Fruit fly (Drosophila melanogaster) whole organism, embryonic: Measurements from ENCODE around the gene CG16727.

Source experiments
- ATbp ChIP-seq: fragments of 200-800 bp; sonication (Bioruptor generic); optimal IDR thresholded peaks from 2 replicates; lab custom pipeline; 2017; ENCODE audit warnings: missing biosample characterization, mild to moderate bottlenecking, missing genetic modification characterization, missing genetic modification reagents
- Awh ChIP-seq: fragments of 200-800 bp; sonication (Bioruptor generic); IDR thresholded peaks from 2 replicates; pipeline ENCODE4, ENCODE4 v1.3.6; 2022; ENCODE audit warnings: missing biosample characterization, missing genetic modification characterization
- BEAF-32 ChIP-seq: fragments of 200-800 bp; sonication (Bioruptor generic); optimal IDR thresholded peaks from 3 replicates; lab custom pipeline; 2017; ENCODE audit warnings: missing biosample characterization, missing genetic modification characterization, mild to moderate bottlenecking, moderate library complexity, missing genetic modification reagents
- C15 ChIP-seq: fragments of 200-800 bp; sonication (Bioruptor generic); IDR thresholded peaks from 3 replicates; pipeline ENCODE4 v1.3.6; 2022; ENCODE audit warnings: missing biosample characterization, missing genetic modification characterization
- CG10147 ChIP-seq: fragments of 200-800 bp; sonication (Bioruptor generic); optimal IDR thresholded peaks from 2 replicates; lab custom pipeline; 2019; ENCODE audit warnings: missing biosample characterization, mild to moderate bottlenecking, missing genetic modification characterization, moderate library complexity
- CG1024 ChIP-seq: fragments of 200-800 bp; sonication (Bioruptor generic); IDR thresholded peaks from 2 replicates; pipeline ENCODE4 v1.3.6; 2022; ENCODE audit warnings: missing biosample characterization, missing genetic modification characterization
- CG10565 ChIP-seq: fragments of 200-800 bp; sonication (Bioruptor generic); optimal IDR thresholded peaks from 3 replicates; lab custom pipeline; 2016; ENCODE audit warnings: missing biosample characterization, mild to moderate bottlenecking, missing genetic modification characterization
- CG12236 ChIP-seq: fragments of 200-800 bp; sonication (Bioruptor generic); optimal IDR thresholded peaks from 2 replicates; lab custom pipeline; 2016; ENCODE audit warnings: missing biosample characterization, missing genetic modification characterization
- CG12744 ChIP-seq: fragments of 200-800 bp; sonication (Bioruptor generic); optimal IDR thresholded peaks from 2 replicates; lab custom pipeline; 2016; ENCODE audit warnings: missing biosample characterization, missing genetic modification characterization
- CG13123 ChIP-seq: fragments of 200-800 bp; sonication (Bioruptor generic); optimal IDR thresholded peaks from 2 replicates; lab custom pipeline; 2016; ENCODE audit warnings: missing biosample characterization, missing genetic modification characterization
- CG15479 ChIP-seq: fragments of 200-800 bp; sonication (Bioruptor generic); optimal IDR thresholded peaks from 3 replicates; lab custom pipeline; 2019; ENCODE audit warnings: missing biosample characterization, mild to moderate bottlenecking, missing genetic modification characterization, moderate library complexity
- CG15696 ChIP-seq: fragments of 200-800 bp; sonication (Bioruptor generic); optimal IDR thresholded peaks from 2 replicates; lab custom pipeline; 2019; ENCODE audit warnings: missing biosample characterization, mild to moderate bottlenecking, missing genetic modification characterization, moderate library complexity
- CG1647 ChIP-seq: fragments of 200-800 bp; sonication (Bioruptor generic); optimal IDR thresholded peaks from 3 replicates; lab custom pipeline; 2016; ENCODE audit warnings: missing biosample characterization, missing genetic modification characterization
- CG2202 ChIP-seq: fragments of 200-800 bp; sonication (Bioruptor generic); optimal IDR thresholded peaks from 2 replicates; lab custom pipeline; 2018; ENCODE audit warnings: missing biosample characterization, mild to moderate bottlenecking, missing genetic modification characterization
- CG3163 ChIP-seq: fragments of 200-800 bp; sonication (Bioruptor generic); optimal IDR thresholded peaks from 3 replicates; lab custom pipeline; 2016; ENCODE audit warnings: missing biosample characterization, missing genetic modification characterization
- CG33557 ChIP-seq: fragments of 200-800 bp; sonication (Bioruptor generic); optimal IDR thresholded peaks from 2 replicates; lab custom pipeline; 2019; ENCODE audit warnings: missing biosample characterization, mild to moderate bottlenecking, missing genetic modification characterization, moderate library complexity
- CG4707 ChIP-seq: fragments of 200-800 bp; sonication (Bioruptor generic); optimal IDR thresholded peaks from 2 replicates; lab custom pipeline; 2018; ENCODE audit warnings: missing biosample characterization, mild to moderate bottlenecking, missing genetic modification characterization, moderate library complexity
- CG4854 ChIP-seq: fragments of 200-800 bp; sonication (Bioruptor generic); optimal IDR thresholded peaks from 2 replicates; lab custom pipeline; 2016; ENCODE audit warnings: missing biosample characterization, missing genetic modification characterization, inconsistent platforms
- CG7745 ChIP-seq: fragments of 200-800 bp; sonication (Bioruptor generic); optimal IDR thresholded peaks from 2 replicates; lab custom pipeline; 2018; ENCODE audit warnings: missing biosample characterization, mild to moderate bottlenecking, missing genetic modification characterization, moderate library complexity
- CG7839 ChIP-seq: fragments of 200-800 bp; sonication (Bioruptor generic); optimal IDR thresholded peaks from 3 replicates; lab custom pipeline; 2018; ENCODE audit warnings: missing biosample characterization, mild to moderate bottlenecking, missing genetic modification characterization, moderate library complexity
- CG8359 ChIP-seq: fragments of 200-800 bp; sonication (Bioruptor generic); optimal IDR thresholded peaks from 2 replicates; lab custom pipeline; 2017; ENCODE audit warnings: missing biosample characterization, mild to moderate bottlenecking, missing genetic modification characterization, borderline replicate concordance
- CG9876 ChIP-seq: fragments of 200-800 bp; sonication (Bioruptor generic); optimal IDR thresholded peaks from 2 replicates; lab custom pipeline; 2016; ENCODE audit warnings: missing biosample characterization, missing genetic modification characterization
- CHES-1-like ChIP-seq: fragments of 200-800 bp; sonication (Bioruptor generic); optimal IDR thresholded peaks from 2 replicates; lab custom pipeline; 2016; ENCODE audit warnings: missing biosample characterization, missing genetic modification characterization
- Dll ChIP-seq: fragments of 200-800 bp; sonication (Bioruptor generic); IDR thresholded peaks from 4 replicates; pipeline ENCODE4 v1.3.6; 2022; ENCODE audit warnings: missing biosample characterization, missing genetic modification characterization; ENCODE audit not compliant: partially characterized antibody
- Hr78 ChIP-seq, 2 experiments: fragments of 200-800 bp in 1 of 2; fragments of >200 bp in 1 of 2; sonication (Bioruptor generic) in 1 of 2; optimal IDR thresholded peaks; 2 replicates each; lab custom pipeline; 2017 to 2019; ENCODE audit warnings: missing biosample characterization in 2 of 2, missing genetic modification characterization in 2 of 2, mild to moderate bottlenecking in 1 of 2, moderate library complexity in 1 of 2
- MBD-R2 ChIP-seq: fragments of 200-800 bp; sonication (Bioruptor generic); IDR thresholded peaks from 2 replicates; pipeline ENCODE4 v1.3.6; 2022; ENCODE audit warnings: missing biosample characterization, missing genetic modification characterization
- NC2β ChIP-seq: fragments of 200-800 bp; sonication (Bioruptor generic); optimal IDR thresholded peaks from 2 replicates; lab custom pipeline; 2016; ENCODE audit warnings: missing biosample characterization, missing genetic modification characterization
- Neu2 ChIP-seq: fragments of 200-800 bp; sonication (Bioruptor generic); optimal IDR thresholded peaks from 3 replicates; lab custom pipeline; 2016; ENCODE audit warnings: missing biosample characterization, missing genetic modification characterization, borderline replicate concordance
- Rfx ChIP-seq: fragments of 200-800 bp; sonication (Bioruptor generic); IDR thresholded peaks from 2 replicates; pipeline ENCODE4 v1.3.6; 2022; ENCODE audit warnings: missing biosample characterization, missing genetic modification characterization
- bbx ChIP-seq: fragments of 200-800 bp; sonication (Bioruptor generic); IDR thresholded peaks from 2 replicates; pipeline ENCODE4 v1.3.6; 2022; ENCODE audit warnings: missing biosample characterization, missing genetic modification characterization; ENCODE audit not compliant: partially characterized antibody
- bigmax ChIP-seq: fragments of 200-800 bp; sonication (Bioruptor generic); optimal IDR thresholded peaks from 2 replicates; lab custom pipeline; 2018; ENCODE audit warnings: missing biosample characterization, mild to moderate bottlenecking, missing genetic modification characterization
- br ChIP-seq: fragments of >200 bp; optimal IDR thresholded peaks from 2 replicates; lab custom pipeline; 2017
- cg ChIP-seq: fragments of 200-800 bp; sonication (Bioruptor generic); optimal IDR thresholded peaks from 3 replicates; lab custom pipeline; 2019; ENCODE audit warnings: missing biosample characterization, mild to moderate bottlenecking, missing genetic modification characterization, moderate library complexity
- ci ChIP-seq: fragments of 200-800 bp; sonication (Bioruptor generic); IDR thresholded peaks from 3 replicates; pipeline ENCODE4 v1.3.6; 2022; ENCODE audit warnings: missing biosample characterization, missing genetic modification characterization
- croc ChIP-seq: fragments of 200-800 bp; sonication (Bioruptor generic); conservative IDR thresholded peaks from 3 replicates; pipeline ENCODE4 v1.3.6; 2022; ENCODE audit warnings: missing biosample characterization, missing genetic modification characterization
- hb ChIP-seq: fragments of 200-800 bp; sonication (Bioruptor generic); IDR thresholded peaks from 3 replicates; pipeline ENCODE4 v1.3.6; 2022; ENCODE audit warnings: missing biosample characterization, missing genetic modification characterization; ENCODE audit not compliant: partially characterized antibody
- hth ChIP-seq: fragments of >200 bp; optimal IDR thresholded peaks from 2 replicates; lab custom pipeline; 2017; ENCODE audit warnings: inconsistent platforms
- lola ChIP-seq, 3 experiments: fragments of >200 bp in 2 of 3; fragments of 200-800 bp in 1 of 3; sonication (Bioruptor generic) in 1 of 3; optimal IDR thresholded peaks; 2 replicates each; lab custom pipeline; 2017 to 2019; ENCODE audit warnings: missing biosample characterization in 3 of 3, missing genetic modification characterization in 3 of 3, mild to moderate bottlenecking in 1 of 3, moderate library complexity in 1 of 3
- oc ChIP-seq: fragments of 200-800 bp; sonication (Bioruptor generic); optimal IDR thresholded peaks from 2 replicates; lab custom pipeline; 2018; ENCODE audit warnings: missing biosample characterization, mild to moderate bottlenecking, missing genetic modification characterization, moderate library complexity
- p53 ChIP-seq: fragments of 200-800 bp; sonication (Bioruptor generic); optimal IDR thresholded peaks from 2 replicates; lab custom pipeline; 2016; ENCODE audit warnings: missing biosample characterization, missing genetic modification characterization
- pan ChIP-seq, 4 experiments: fragments of >200 bp in 3 of 4; fragments of 200-800 bp in 1 of 4; sonication (Bioruptor generic) in 1 of 4; optimal IDR thresholded peaks in 3 of 4; IDR thresholded peaks in 1 of 4; 2 replicates each; pipeline versions ENCODE4 v1.3.6 to Lab custom; 2017 to 2022; ENCODE audit warnings: missing biosample characterization in 2 of 4, missing genetic modification characterization in 2 of 4, mixed read lengths in 1 of 4
- peb ChIP-seq: fragments of 200-800 bp; sonication (Bioruptor generic); IDR thresholded peaks from 2 replicates; pipeline ENCODE4 v1.3.6; 2022; ENCODE audit warnings: missing biosample characterization, missing genetic modification characterization
- sima ChIP-seq: fragments of 200-800 bp; sonication (Bioruptor generic); optimal IDR thresholded peaks from 2 replicates; lab custom pipeline; 2016; ENCODE audit warnings: missing biosample characterization, missing genetic modification characterization
- sisA ChIP-seq: fragments of 200-800 bp; sonication (Bioruptor generic); IDR thresholded peaks from 2 replicates; pipeline ENCODE4 v1.3.6; 2022; ENCODE audit warnings: missing biosample characterization, missing genetic modification characterization
- sna ChIP-seq: fragments of 200-800 bp; sonication (Bioruptor generic); IDR thresholded peaks from 2 replicates; pipeline ENCODE4 v1.3.6; 2022; ENCODE audit warnings: missing biosample characterization, missing genetic modification characterization; ENCODE audit not compliant: partially characterized antibody
- ssp ChIP-seq: fragments of 200-800 bp; sonication (Bioruptor generic); IDR thresholded peaks from 2 replicates; pipeline ENCODE4 v1.3.6; 2022; ENCODE audit warnings: missing biosample characterization, missing genetic modification characterization
- unc-4 ChIP-seq: fragments of 200-800 bp; sonication (Bioruptor generic); IDR thresholded peaks from 2 replicates; pipeline ENCODE4 v1.3.6; 2022; ENCODE audit warnings: missing biosample characterization, missing genetic modification characterization; ENCODE audit not compliant: partially characterized antibody
- vvl ChIP-seq: fragments of 200-800 bp; sonication (Bioruptor generic); IDR thresholded peaks from 2 replicates; pipeline ENCODE4 v1.3.6; 2022; ENCODE audit warnings: missing biosample characterization, missing genetic modification characterization
- yki ChIP-seq: fragments of >200 bp; optimal IDR thresholded peaks from 3 replicates; lab custom pipeline; 2018
- z ChIP-seq: fragments of 200-800 bp; sonication (Bioruptor generic); IDR thresholded peaks from 3 replicates; pipeline ENCODE4 v1.3.6; 2022; ENCODE audit warnings: missing biosample characterization, missing genetic modification characterization
- zf30C ChIP-seq: fragments of 200-800 bp; sonication (Bioruptor generic); optimal IDR thresholded peaks from 3 replicates; lab custom pipeline; 2018; ENCODE audit warnings: missing biosample characterization, mild to moderate bottlenecking, missing genetic modification characterization

CG16727 gene

DNA sequence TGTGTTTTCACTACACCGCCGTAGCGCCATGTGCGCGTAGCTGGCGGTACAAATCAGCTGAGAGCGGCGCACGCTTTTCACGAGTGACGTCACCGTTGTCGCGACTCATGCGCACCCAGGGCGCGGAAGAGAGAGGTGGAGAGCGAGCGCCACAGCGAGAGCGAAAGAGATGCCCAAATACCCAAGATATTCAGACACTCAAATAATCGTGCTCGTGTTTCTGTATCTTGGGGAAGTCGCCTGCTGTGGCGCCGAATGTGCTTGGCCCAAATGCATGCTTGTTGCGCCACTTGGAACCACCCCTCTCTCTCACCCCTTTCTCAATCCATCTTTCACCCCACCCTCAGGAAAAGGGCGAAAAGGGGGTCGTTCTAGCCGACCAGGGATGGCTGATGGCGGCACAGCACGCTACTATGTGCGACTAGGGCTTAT is 19.5 kb downstream of the CG16727 start, which contains the start of gene CG6231 (continued):
- TF ChIP-seq Awh (GFP tag; lab: Robert Waterston, UW) (no peak), yki (lab: Kevin White, UChicago) (peak; percentile 18), BEAF-32 (GFP tag; lab: Kevin White, UChicago) (no peak), Dll (peak; percentile 41; the same call in 1 of the 4 replicates), unc-4 (peak; percentile 48; the same call in 1 of the 2 replicates), Neu2 (no peak), CG13123 (GFP tag; lab: Kevin White, UChicago) (no peak), Rfx (GFP tag; lab: Robert Waterston, UW) (no peak), lola (GFP tag; optimal IDR thresholded peaks at IDR 0.05; lab: Kevin White, UChicago) (no peak), hb (GFP tag; lab: Robert Waterston, UW) (no peak), ssp (GFP tag; lab: Robert Waterston, UW) (no peak), CG1647 (GFP tag; lab: Kevin White, UChicago) (no peak), vvl (GFP tag; lab: Robert Waterston, UW) (peak; percentile 46; the same call in 1 of the 2 replicates), z (GFP tag; lab: Robert Waterston, UW) (no peak), CG3163 (GFP tag; lab: Kevin White, UChicago) (no peak), br (lab: Kevin White, UChicago) (no peak), CG9876 (GFP tag; lab: Kevin White, UChicago) (no peak), CG4707 (no peak), bigmax (GFP tag; lab: Kevin White, UChicago) (no peak), ATbp (GFP tag; lab: Kevin White, UChicago) (peak; percentile 30), sna (GFP tag; lab: Robert Waterston, UW) (peak; percentile 65), MBD-R2 (GFP tag; lab: Robert Waterston, UW) (no peak), CG10565 (GFP tag; lab: Kevin White, UChicago) (no peak), C15 (GFP tag; lab: Robert Waterston, UW) (no peak), CG10147 (no peak), sima (no peak), ci (no peak), p53 (GFP tag; lab: Kevin White, UChicago) (no peak), bbx (GFP tag; lab: Robert Waterston, UW) (no peak), CG2202 (tag; lab: Kevin White, UChicago) (no peak), CG8359 (GFP tag; lab: Kevin White, UChicago) (no peak), peb (no peak), Hr78 (GFP tag; optimal IDR thresholded peaks at IDR 0.05; lab: Kevin White, UChicago) (no peak), CHES-1-like (GFP tag; lab: Kevin White, UChicago) (no peak), oc (no peak), NC2β (GFP tag; lab: Kevin White, UChicago) (no peak), croc (GFP tag; lab: Robert Waterston, UW) (no peak), CG12744 (GFP tag; lab: Kevin White, UChicago) (no peak), pan (optimal IDR thresholded peaks at IDR 0.05; lab: Kevin White, UChicago) (no peak), pan (GFP tag; optimal IDR thresholded peaks at IDR 0.05 in 1 of 2, IDR thresholded peaks at IDR 0.05 in 1 of 2) (no peak), CG15696 (tag; lab: Kevin White, UChicago) (no peak), zf30C (GFP tag; lab: Kevin White, UChicago) (peak; percentile 18), CG4854 (GFP tag; lab: Kevin White, UChicago) (no peak), sisA (GFP tag; lab: Robert Waterston, UW) (no peak), CG7839 (no peak), CG1024 (no peak), CG15479 (no peak), CG12236 (GFP tag; lab: Kevin White, UChicago) (no peak), hth (lab: Kevin White, UChicago) (no peak), CG33557 (GFP tag; lab: Kevin White, UChicago) (no peak), CG7745 (tag; lab: Kevin White, UChicago) (no peak), cg (GFP tag; lab: Kevin White, UChicago) (no peak)
